Fruit fly (Drosophila melanogaster): ENCODE data around the gene ValRS-m.

dm6 chr3L:8955199-8955598, 9.4 kb downstream of the ValRS-m start:
- TF ChIP-seq h (optimal IDR thresholded peaks at IDR 0.05) (no peak), psq (optimal IDR thresholded peaks at IDR 0.05) (no peak), Myc (optimal IDR thresholded peaks at IDR 0.05) (no peak), ttk (optimal IDR thresholded peaks at IDR 0.05) (no peak)

All from Kc167 (cell line).